Worm (Caenorhabditis elegans) whole organism, late embryonic: ENCODE data around the gene col-114.

ENCODE experiments used
- K02D7.2 ChIP-seq: sonication (generic microtip); optimal IDR thresholded peaks from 2 replicates; lab custom pipeline; 2017; ENCODE audit warnings: mild to moderate bottlenecking, missing genetic modification characterization, missing compliant biosample characterization
- ama-1 ChIP-seq: fragments of 150-350 bp; optimal IDR thresholded peaks from 2 replicates; lab custom pipeline; 2014
- ceh-2 ChIP-seq: sonication (generic microtip); optimal IDR thresholded peaks from 2 replicates; lab custom pipeline; 2016; ENCODE audit warnings: missing genotype, missing genetic modification characterization, missing compliant biosample characterization
- che-1 ChIP-seq: sonication (generic microtip); optimal IDR thresholded peaks from 2 replicates; lab custom pipeline; 2016; ENCODE audit warnings: mild to moderate bottlenecking, missing genetic modification characterization, missing compliant biosample characterization
- eyg-1 ChIP-seq: sonication (generic microtip); optimal IDR thresholded peaks from 2 replicates; lab custom pipeline; 2016; ENCODE audit warnings: missing genotype, missing genetic modification characterization, missing compliant biosample characterization
- fkh-10 ChIP-seq: fragments of 150-350 bp; optimal IDR thresholded peaks from 2 replicates; lab custom pipeline; 2014; ENCODE audit warnings: missing biosample characterization, missing genetic modification reagents, missing genetic modification characterization
- fkh-6 ChIP-seq: sonication (generic microtip); optimal IDR thresholded peaks from 2 replicates; lab custom pipeline; 2016; ENCODE audit warnings: missing genetic modification characterization, missing compliant biosample characterization
- hlh-13 ChIP-seq: fragments of 200-800 bp; sonication (Bioruptor generic); optimal IDR thresholded peaks from 2 replicates; lab custom pipeline; 2018; ENCODE audit warnings: mild to moderate bottlenecking, missing genetic modification characterization, missing compliant biosample characterization
- hlh-15 ChIP-seq: sonication (generic microtip); optimal IDR thresholded peaks from 2 replicates; lab custom pipeline; 2016; ENCODE audit warnings: missing genetic modification characterization, missing compliant biosample characterization
- lim-6 ChIP-seq: sonication (generic microtip); optimal IDR thresholded peaks from 2 replicates; lab custom pipeline; 2016; ENCODE audit warnings: missing genetic modification characterization, missing compliant biosample characterization
- mec-3 ChIP-seq: sonication (generic microtip); optimal IDR thresholded peaks from 2 replicates; lab custom pipeline; 2016; ENCODE audit warnings: borderline replicate concordance, missing genetic modification characterization, missing compliant biosample characterization
- nhr-11 ChIP-seq: fragments of 150-350 bp; optimal IDR thresholded peaks from 2 replicates; lab custom pipeline; 2014; ENCODE audit warnings: missing biosample characterization, missing genetic modification characterization
- pha-4 ChIP-seq: fragments of 150-350 bp; optimal IDR thresholded peaks from 2 replicates; lab custom pipeline; 2018; ENCODE audit warnings: missing biosample characterization, missing genetic modification reagents, missing genetic modification characterization
- pqm-1 ChIP-seq: sonication (generic microtip); optimal IDR thresholded peaks from 2 replicates; lab custom pipeline; 2016; ENCODE audit warnings: missing genetic modification characterization, missing compliant biosample characterization

ce11 chrIV:7243913-7244312 is 2.5 kb downstream of the col-114 start, which contains the start of gene afmd-1:
- TF ChIP-seq lim-6 (tag; lab: Kevin White, UChicago) = no peak
- TF ChIP-seq fkh-10 (GFP tag; lab: Kevin White, UChicago) = no peak
- no peak for TF ChIP-seq nhr-11 (tag; lab: Kevin White, UChicago)
- no peak for TF ChIP-seq che-1 (tag; lab: Kevin White, UChicago)
- TF ChIP-seq pha-4 (tag; lab: Kevin White, UChicago) = no peak
- no peak for TF ChIP-seq hlh-13 (GFP tag; lab: Kevin White, UChicago)
- no peak for TF ChIP-seq fkh-6
- TF ChIP-seq ceh-2 = no peak
- TF ChIP-seq K02D7.2 (tag; lab: Kevin White, UChicago) = no peak
- no peak for TF ChIP-seq pqm-1
- TF ChIP-seq ama-1 = no peak
- TF ChIP-seq eyg-1 (tag; lab: Kevin White, UChicago) = no peak
- no peak for TF ChIP-seq hlh-15
- TF ChIP-seq mec-3 = no peak
